Fruit fly (Drosophila melanogaster): ENCODE data around the gene Eip63F-1.

Eip63F-1 gene

dm6 chr3L:3902491-3903198, 32.8 kb downstream of the Eip63F-1 start, which contains the start of gene Ubi-p63E:
Gene Ubi-p63E (minus strand): TSS chr3L:3903184.
- no peak for TF ChIP-seq EcR (GFP tag; optimal IDR thresholded peaks at IDR 0.05)
- TF ChIP-seq CG10348 (GFP tag; IDR thresholded peaks at IDR 0.05), result no peak
- peak; percentile 57 for TF ChIP-seq CG8159 (tag; optimal IDR thresholded peaks at IDR 0.05)
- TF ChIP-seq Pif1B (GFP tag; optimal IDR thresholded peaks at IDR 0.05), result peak; percentile 12
- peak; percentile 41 for TF ChIP-seq CG17806 (tag; optimal IDR thresholded peaks at IDR 0.05)
- peak; percentile 60 for TF ChIP-seq CG15710 (tag; optimal IDR thresholded peaks at IDR 0.05)
- peak; percentile 37 for TF ChIP-seq CG8301 (tag; optimal IDR thresholded peaks at IDR 0.05)
- TF ChIP-seq CG34367 (tag; optimal IDR thresholded peaks at IDR 0.05), result peak; percentile 19
- peak; percentile 37 for TF ChIP-seq Snoo (tag; optimal IDR thresholded peaks at IDR 0.05)
- TF ChIP-seq CG9948 (tag; optimal IDR thresholded peaks at IDR 0.05), result peak; percentile 39

dm6 chr3L:3901865-3902490, 33.4 kb downstream of the Eip63F-1 start:
- peak; percentile 5 for TF ChIP-seq CG13204 (GFP tag; optimal IDR thresholded peaks at IDR 0.05)
- TF ChIP-seq gl (tag; optimal IDR thresholded peaks at IDR 0.05), result peak; percentile 67
- TF ChIP-seq CG8301 (tag; optimal IDR thresholded peaks at IDR 0.05), result peak; percentile 14
- TF ChIP-seq Ets98B (GFP tag; IDR thresholded peaks at IDR 0.05), result no peak
- TF ChIP-seq CG34367 (tag; optimal IDR thresholded peaks at IDR 0.05), result peak; percentile 7

dm6 chr3L:3898978-3899377, 36.4 kb downstream of the Eip63F-1 start, which contains the start of gene Ccz1:
Gene Ccz1 (minus strand): TSS chr3L:3899156.
- TF ChIP-seq fd96Ca (GFP tag; IDR thresholded peaks at IDR 0.05), result no peak
- no peak for TF ChIP-seq Pif1B (GFP tag; optimal IDR thresholded peaks at IDR 0.05)
- no peak for TF ChIP-seq CG10348 (GFP tag; IDR thresholded peaks at IDR 0.05)
- no peak for TF ChIP-seq CG32121 (GFP tag; IDR thresholded peaks at IDR 0.05)
- no peak for TF ChIP-seq D1 (tag; optimal IDR thresholded peaks at IDR 0.05)
- peak; percentile 17 for TF ChIP-seq CG8159 (tag; optimal IDR thresholded peaks at IDR 0.05)

dm6 chr3L:3896553-3897034, 38.8 kb downstream of the Eip63F-1 start, which contains the start of the genes Gr63a and Lamtor4:
Gene Gr63a (minus strand): TSS chr3L:3896603.
Gene Lamtor4 (plus strand): TSS chr3L:3896900.
- peak; percentile 17 for TF ChIP-seq Snoo (tag; optimal IDR thresholded peaks at IDR 0.05)
- TF ChIP-seq Pif1A (GFP tag; optimal IDR thresholded peaks at IDR 0.05), result no peak
- TF ChIP-seq CG32121 (GFP tag; IDR thresholded peaks at IDR 0.05), result 0 out of 2 replicates have a peak, but pooled peaks have one; percentile 17

dm6 chr3L:3894413-3894812, 41.0 kb downstream of the Eip63F-1 start:
- TF ChIP-seq CG34367 (tag; optimal IDR thresholded peaks at IDR 0.05) (no peak), Pif1B (GFP tag; optimal IDR thresholded peaks at IDR 0.05) (no peak), CG4496 (GFP tag; IDR thresholded peaks at IDR 0.05) (no peak), D1 (tag; optimal IDR thresholded peaks at IDR 0.05) (no peak), Pif1A (GFP tag; optimal IDR thresholded peaks at IDR 0.05) (no peak), CG32121 (GFP tag; IDR thresholded peaks at IDR 0.05) (no peak), Ets98B (GFP tag; IDR thresholded peaks at IDR 0.05) (no peak)

- TF ChIP-seq CG8159 (tag; optimal IDR thresholded peaks at IDR 0.05), result peak; percentile 61
- TF ChIP-seq CG34367 (tag; optimal IDR thresholded peaks at IDR 0.05), result peak; percentile 16
- peak; percentile 29 for TF ChIP-seq CG8301 (tag; optimal IDR thresholded peaks at IDR 0.05)
- TF ChIP-seq EcR (GFP tag; optimal IDR thresholded peaks at IDR 0.05), result no peak
- TF ChIP-seq Ets98B (GFP tag; IDR thresholded peaks at IDR 0.05), result no peak
- TF ChIP-seq gl (tag; optimal IDR thresholded peaks at IDR 0.05), result no peak
- TF ChIP-seq Snoo (tag; optimal IDR thresholded peaks at IDR 0.05), result peak; percentile 11
- no peak for TF ChIP-seq Pif1B (GFP tag; optimal IDR thresholded peaks at IDR 0.05)
- peak; percentile 16 for TF ChIP-seq CG17806 (tag; optimal IDR thresholded peaks at IDR 0.05)
- TF ChIP-seq CG15710 (tag; optimal IDR thresholded peaks at IDR 0.05), result peak; percentile 55
- TF ChIP-seq CG9948 (tag; optimal IDR thresholded peaks at IDR 0.05), result peak; percentile 5
Measured at dm6 chr3L:3892154-3892624, 43.2 kb downstream of the Eip63F-1 start, which contains the start of gene Fie. Gene Fie (plus strand): TSS chr3L:3892574.

- TF ChIP-seq rn (GFP tag; IDR thresholded peaks at IDR 0.05) (no peak), CG8301 (tag; optimal IDR thresholded peaks at IDR 0.05) (peak; percentile 57), CG14655 (GFP tag; optimal IDR thresholded peaks at IDR 0.05) (peak; percentile 66), CG8159 (tag; optimal IDR thresholded peaks at IDR 0.05) (peak; percentile 57), CG17806 (tag; optimal IDR thresholded peaks at IDR 0.05) (peak; percentile 50), CG9948 (tag; optimal IDR thresholded peaks at IDR 0.05) (peak; percentile 43), CG15710 (tag; optimal IDR thresholded peaks at IDR 0.05) (peak; percentile 47), CG34367 (tag; optimal IDR thresholded peaks at IDR 0.05) (peak; percentile 32), Pif1B (GFP tag; optimal IDR thresholded peaks at IDR 0.05) (peak; percentile 18), CG10348 (GFP tag; IDR thresholded peaks at IDR 0.05) (no peak)
Measured at dm6 chr3L:3890860-3891259, 44.6 kb downstream of the Eip63F-1 start.

All from whole organism, pupa.